Fruit fly (Drosophila melanogaster) whole organism, embryonic: ENCODE measurements around the gene TMEM216.

Source experiments
- Atf6 ChIP-seq: fragments of 200-800 bp; sonication (Bioruptor generic); IDR thresholded peaks from 2 replicates; pipeline ENCODE4 v1.3.6; 2022; ENCODE audit warnings: missing biosample characterization, missing genetic modification characterization
- CG10147 ChIP-seq: fragments of 200-800 bp; sonication (Bioruptor generic); optimal IDR thresholded peaks from 2 replicates; lab custom pipeline; 2019; ENCODE audit warnings: missing biosample characterization, mild to moderate bottlenecking, missing genetic modification characterization, moderate library complexity
- CG11723 ChIP-seq: fragments of 200-800 bp; sonication (Bioruptor generic); optimal IDR thresholded peaks from 2 replicates; lab custom pipeline; 2017; ENCODE audit warnings: missing biosample characterization, mild to moderate bottlenecking, missing genetic modification characterization
- CG13296 ChIP-seq: fragments of 200-800 bp; sonication (Bioruptor generic); optimal IDR thresholded peaks from 3 replicates; lab custom pipeline; 2018; ENCODE audit warnings: missing biosample characterization, mild to moderate bottlenecking, missing genetic modification characterization
- CG15601 ChIP-seq: fragments of 200-800 bp; sonication (Bioruptor generic); optimal IDR thresholded peaks from 3 replicates; lab custom pipeline; 2019; ENCODE audit warnings: missing biosample characterization, mild to moderate bottlenecking, missing genetic modification characterization, moderate library complexity
- CG17186 ChIP-seq: fragments of 200-800 bp; sonication (Bioruptor generic); optimal IDR thresholded peaks from 3 replicates; lab custom pipeline; 2017; ENCODE audit warnings: missing biosample characterization, missing genetic modification reagents, missing genetic modification characterization
- CG17912 ChIP-seq: fragments of 200-800 bp; sonication (Bioruptor generic); optimal IDR thresholded peaks from 2 replicates; lab custom pipeline; 2018; ENCODE audit warnings: missing biosample characterization, mild to moderate bottlenecking, missing genetic modification characterization
- CG1832 ChIP-seq: fragments of 200-800 bp; sonication (Bioruptor generic); optimal IDR thresholded peaks from 2 replicates; lab custom pipeline; 2017; ENCODE audit warnings: missing biosample characterization, mild to moderate bottlenecking, missing genetic modification characterization, inconsistent platforms
- CG30020 ChIP-seq: fragments of 200-800 bp; optimal IDR thresholded peaks from 2 replicates; lab custom pipeline; 2019; ENCODE audit warnings: missing biosample characterization, mild to moderate bottlenecking, missing genetic modification characterization, moderate library complexity
- CG3163 ChIP-seq: fragments of 200-800 bp; sonication (Bioruptor generic); optimal IDR thresholded peaks from 3 replicates; lab custom pipeline; 2016; ENCODE audit warnings: missing biosample characterization, missing genetic modification characterization
- CG34376 ChIP-seq: fragments of 200-800 bp; sonication (Bioruptor generic); optimal IDR thresholded peaks from 2 replicates; lab custom pipeline; 2018; ENCODE audit warnings: missing biosample characterization, mild to moderate bottlenecking, missing genetic modification characterization
- CG6254 ChIP-seq: fragments of 200-800 bp; sonication (Bioruptor generic); optimal IDR thresholded peaks from 3 replicates; lab custom pipeline; 2017; ENCODE audit warnings: mild to moderate bottlenecking, missing biosample characterization, missing genetic modification reagents, missing genetic modification characterization
- CG6654 ChIP-seq: fragments of 200-800 bp; sonication (Bioruptor generic); optimal IDR thresholded peaks from 2 replicates; lab custom pipeline; 2017; ENCODE audit warnings: missing biosample characterization, mild to moderate bottlenecking, missing genetic modification characterization
- CG6689 ChIP-seq: fragments of 200-800 bp; sonication (Bioruptor generic); IDR thresholded peaks from 2 replicates; pipeline ENCODE4 v1.3.6; 2022; ENCODE audit warnings: missing biosample characterization, missing genetic modification characterization
- CG6791 ChIP-seq: fragments of 200-800 bp; sonication (Bioruptor generic); IDR thresholded peaks from 3 replicates; pipeline ENCODE4 v1.3.6; 2022; ENCODE audit warnings: missing biosample characterization, missing genetic modification characterization; ENCODE audit not compliant: partially characterized antibody
- Elba2 ChIP-seq: fragments of 200-800 bp; sonication (Bioruptor generic); optimal IDR thresholded peaks from 3 replicates; lab custom pipeline; 2016; ENCODE audit warnings: missing biosample characterization, missing genetic modification characterization
- Gug ChIP-seq: fragments of 200-800 bp; sonication (Bioruptor generic); IDR thresholded peaks from 4 replicates; pipeline ENCODE4 v1.3.6; 2022; ENCODE audit warnings: missing biosample characterization, missing genetic modification characterization
- HmgD ChIP-seq: fragments of 200-800 bp; sonication (Bioruptor generic); optimal IDR thresholded peaks from 3 replicates; lab custom pipeline; 2016; ENCODE audit warnings: missing biosample characterization, missing genetic modification characterization
- Kr ChIP-seq: fragments of 200-800 bp; sonication (Bioruptor generic); optimal IDR thresholded peaks from 2 replicates; lab custom pipeline; 2017; ENCODE audit warnings: missing biosample characterization, mild to moderate bottlenecking, missing genetic modification characterization
- Lpt ChIP-seq: fragments of >200 bp; optimal IDR thresholded peaks from 2 replicates; lab custom pipeline; 2018; ENCODE audit warnings: missing biosample characterization, missing genetic modification characterization
- MESR4 ChIP-seq: fragments of 200-800 bp; sonication (Bioruptor generic); optimal IDR thresholded peaks from 2 replicates; lab custom pipeline; 2018; ENCODE audit warnings: missing biosample characterization, mild to moderate bottlenecking, missing genetic modification characterization, moderate library complexity
- NFAT ChIP-seq: fragments of 200-800 bp; sonication (Bioruptor generic); IDR thresholded peaks from 2 replicates; pipeline ENCODE4 v1.3.6; 2022; ENCODE audit warnings: missing biosample characterization, missing genetic modification characterization
- Oaz ChIP-seq: fragments of 200-800 bp; sonication (Bioruptor generic); IDR thresholded peaks from 2 replicates; pipeline ENCODE4 v1.3.6; 2022; ENCODE audit warnings: missing biosample characterization, missing genetic modification characterization
- Pdp1 ChIP-seq, 2 experiments: fragments of 200-800 bp; sonication (Bioruptor generic); optimal IDR thresholded peaks; 3 replicates each; lab custom pipeline; 2016; ENCODE audit warnings: missing biosample characterization in 2 of 2, missing genetic modification characterization in 2 of 2, mild to moderate bottlenecking in 1 of 2, moderate library complexity in 1 of 2
- Sry-β ChIP-seq: fragments of 200-800 bp; sonication (Bioruptor generic); optimal IDR thresholded peaks from 2 replicates; lab custom pipeline; 2018; ENCODE audit warnings: missing biosample characterization, mild to moderate bottlenecking, missing genetic modification characterization, moderate library complexity
- ac ChIP-seq: fragments of 200-800 bp; sonication (Bioruptor generic); optimal IDR thresholded peaks from 3 replicates; lab custom pipeline; 2017; ENCODE audit warnings: missing biosample characterization, mild to moderate bottlenecking, missing genetic modification characterization
- bigmax ChIP-seq: fragments of 200-800 bp; sonication (Bioruptor generic); optimal IDR thresholded peaks from 2 replicates; lab custom pipeline; 2018; ENCODE audit warnings: missing biosample characterization, mild to moderate bottlenecking, missing genetic modification characterization
- cas ChIP-seq: fragments of 200-800 bp; sonication (Bioruptor generic); IDR thresholded peaks from 2 replicates; pipeline ENCODE4 v1.3.6; 2022; ENCODE audit warnings: missing biosample characterization, missing genetic modification characterization
- caup ChIP-seq: fragments of 200-800 bp; sonication (Bioruptor generic); optimal IDR thresholded peaks from 3 replicates; lab custom pipeline; 2017; ENCODE audit warnings: missing biosample characterization, mild to moderate bottlenecking, missing genetic modification characterization, moderate library complexity; ENCODE audit not compliant: severe bottlenecking
- ci ChIP-seq: fragments of 200-800 bp; sonication (Bioruptor generic); IDR thresholded peaks from 3 replicates; pipeline ENCODE4 v1.3.6; 2022; ENCODE audit warnings: missing biosample characterization, missing genetic modification characterization
- corto ChIP-seq: fragments of 200-800 bp; sonication (Bioruptor generic); optimal IDR thresholded peaks from 2 replicates; lab custom pipeline; 2016; ENCODE audit warnings: missing biosample characterization, mild to moderate bottlenecking, missing genetic modification characterization, moderate library complexity
- da ChIP-seq: fragments of 200-800 bp; sonication (Bioruptor generic); optimal IDR thresholded peaks from 2 replicates; lab custom pipeline; 2016; ENCODE audit warnings: missing biosample characterization, missing genetic modification characterization
- eve ChIP-seq, 2 experiments: fragments of >200 bp; optimal IDR thresholded peaks; 2 replicates each; lab custom pipeline; 2017; ENCODE audit warnings: missing biosample characterization in 2 of 2, missing genetic modification characterization in 2 of 2
- fd3F ChIP-seq: fragments of 200-800 bp; sonication (Bioruptor generic); optimal IDR thresholded peaks from 2 replicates; lab custom pipeline; 2018; ENCODE audit warnings: missing biosample characterization, mild to moderate bottlenecking, missing genetic modification characterization, moderate library complexity
- gce ChIP-seq: fragments of 200-800 bp; sonication (Bioruptor generic); IDR thresholded peaks from 3 replicates; pipeline ENCODE4 v1.3.6; 2022; ENCODE audit warnings: missing biosample characterization, missing genetic modification characterization
- gcm ChIP-seq: fragments of 200-800 bp; sonication (Bioruptor generic); optimal IDR thresholded peaks from 2 replicates; lab custom pipeline; 2019; ENCODE audit warnings: missing biosample characterization, mild to moderate bottlenecking, missing genetic modification characterization, moderate library complexity
- gro ChIP-seq: fragments of 200-800 bp; sonication (Bioruptor generic); optimal IDR thresholded peaks from 2 replicates; lab custom pipeline; 2016; ENCODE audit warnings: missing biosample characterization, missing genetic modification characterization
- gt ChIP-seq: fragments of 200-800 bp; sonication (Bioruptor generic); IDR thresholded peaks from 2 replicates; pipeline ENCODE4 v1.3.6; 2022; ENCODE audit warnings: missing biosample characterization, missing genetic modification characterization
- kay ChIP-seq: fragments of 200-800 bp; sonication (Bioruptor generic); optimal IDR thresholded peaks from 2 replicates; lab custom pipeline; 2016; ENCODE audit warnings: missing biosample characterization, missing genetic modification characterization
- lov ChIP-seq, 2 experiments: fragments of 200-800 bp in 1 of 2; fragments of >200 bp in 1 of 2; sonication (Bioruptor generic) in 1 of 2; IDR thresholded peaks in 1 of 2; optimal IDR thresholded peaks in 1 of 2; 2 replicates in 1 of 2; 3 replicates in 1 of 2; pipeline versions ENCODE4 v1.3.6 to Lab custom; 2017 to 2022; ENCODE audit warnings: missing biosample characterization in 1 of 2, missing genetic modification characterization in 1 of 2
- nerfin-1 ChIP-seq: fragments of 200-800 bp; sonication (Bioruptor generic); optimal IDR thresholded peaks from 3 replicates; lab custom pipeline; 2019; ENCODE audit warnings: missing biosample characterization, mild to moderate bottlenecking, missing genetic modification characterization, moderate library complexity
- nmo ChIP-seq: fragments of 200-800 bp; sonication (Bioruptor generic); optimal IDR thresholded peaks from 2 replicates; lab custom pipeline; 2018; ENCODE audit warnings: missing biosample characterization, mild to moderate bottlenecking, missing genetic modification characterization, moderate library complexity
- run ChIP-seq: fragments of 200-800 bp; sonication (Bioruptor generic); optimal IDR thresholded peaks from 3 replicates; lab custom pipeline; 2018; ENCODE audit warnings: missing biosample characterization, mild to moderate bottlenecking, missing genetic modification characterization
- schlank ChIP-seq: fragments of 200-800 bp; sonication (Bioruptor generic); optimal IDR thresholded peaks from 2 replicates; lab custom pipeline; 2018; ENCODE audit warnings: missing biosample characterization, mild to moderate bottlenecking, missing genetic modification characterization
- sens-2 ChIP-seq: fragments of 200-800 bp; sonication (Bioruptor generic); IDR thresholded peaks from 2 replicates; pipeline ENCODE4 v1.3.6; 2022; ENCODE audit warnings: missing biosample characterization, missing genetic modification characterization
- so ChIP-seq: fragments of 200-800 bp; sonication (Bioruptor generic); IDR thresholded peaks from 3 replicates; pipeline ENCODE4 v1.3.6; 2022; ENCODE audit warnings: missing biosample characterization, missing genetic modification characterization
- sr ChIP-seq: fragments of 200-800 bp; sonication (Bioruptor generic); IDR thresholded peaks from 3 replicates; pipeline ENCODE4 v1.3.6; 2022; ENCODE audit warnings: missing biosample characterization, missing genetic modification characterization
- tx ChIP-seq: fragments of 200-800 bp; sonication (Bioruptor generic); optimal IDR thresholded peaks from 2 replicates; lab custom pipeline; 2016; ENCODE audit warnings: missing biosample characterization, missing genetic modification characterization
- unpg ChIP-seq: fragments of 200-800 bp; sonication (Bioruptor generic); optimal IDR thresholded peaks from 3 replicates; lab custom pipeline; 2018; ENCODE audit warnings: missing biosample characterization, mild to moderate bottlenecking, missing genetic modification characterization, moderate library complexity

The TMEM216 gene

DNA sequence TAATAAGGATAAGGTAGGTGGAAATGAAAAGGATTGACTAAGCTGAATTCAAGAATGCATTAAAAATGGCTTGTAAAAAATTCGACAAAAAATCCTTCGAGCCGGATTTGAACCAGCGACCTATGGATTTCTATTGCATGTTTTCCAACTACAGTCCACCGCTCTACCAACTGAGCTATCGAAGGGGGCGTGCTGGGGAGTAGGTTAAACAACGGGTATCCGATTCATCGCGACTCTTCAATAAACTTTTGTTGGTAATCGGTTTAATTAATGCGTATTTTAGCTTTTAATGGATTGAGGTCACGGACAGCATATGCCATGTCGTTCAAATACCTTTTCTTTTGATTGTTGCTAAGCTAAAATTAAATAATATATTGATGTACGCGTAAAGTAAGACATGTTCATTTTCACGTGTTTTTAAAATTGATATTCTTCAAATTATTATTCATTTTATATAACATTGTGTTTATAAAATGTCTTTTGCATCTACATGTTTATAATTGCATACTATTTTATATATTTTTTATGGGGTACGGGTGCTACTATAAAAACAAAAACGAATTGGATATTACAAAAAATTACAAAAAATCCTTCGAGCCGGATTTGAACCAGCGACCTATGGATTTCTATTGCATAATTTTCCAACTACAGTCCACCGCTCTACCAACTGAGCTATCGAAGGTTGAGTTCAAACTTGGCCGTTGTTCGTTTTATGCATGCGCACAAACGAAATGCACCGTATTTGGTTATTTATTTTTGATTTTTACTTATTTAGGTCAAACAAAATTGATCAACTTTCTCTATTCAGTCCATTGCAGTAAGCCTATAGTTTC, 47.8 kb upstream of the TMEM216 start (continued):
- TF ChIP-seq CG30020 = no peak
- TF ChIP-seq corto (GFP tag; lab: Kevin White, UChicago) = no peak
- TF ChIP-seq ac (GFP tag; lab: Kevin White, UChicago) = no peak
- TF ChIP-seq gro (GFP tag; lab: Kevin White, UChicago) = peak; percentile 17
- TF ChIP-seq CG1832 (GFP tag; lab: Kevin White, UChicago) = no peak
- TF ChIP-seq CG15601 (tag; lab: Kevin White, UChicago) = no peak
- TF ChIP-seq so (GFP tag; lab: Robert Waterston, UW) = no peak
- TF ChIP-seq CG6254 = no peak
- no peak for TF ChIP-seq lov (optimal IDR thresholded peaks at IDR 0.05; lab: Kevin White, UChicago)
- no peak for TF ChIP-seq lov (GFP tag; IDR thresholded peaks at IDR 0.05; lab: Robert Waterston, UW)
- no peak for TF ChIP-seq MESR4 (GFP tag; lab: Kevin White, UChicago)
- TF ChIP-seq CG6689 (GFP tag; lab: Robert Waterston, UW) = no peak
- TF ChIP-seq tx (GFP tag; lab: Kevin White, UChicago) = no peak
- no peak for TF ChIP-seq CG13296 (GFP tag; lab: Kevin White, UChicago)
- no peak for TF ChIP-seq Lpt
- TF ChIP-seq CG17186 (GFP tag; lab: Kevin White, UChicago) = no peak
- TF ChIP-seq gce (GFP tag; lab: Robert Waterston, UW) = no peak
- no peak for TF ChIP-seq kay
- no peak for TF ChIP-seq cas (GFP tag; lab: Robert Waterston, UW)
- no peak for TF ChIP-seq sens-2 (GFP tag; lab: Robert Waterston, UW)
- no peak for TF ChIP-seq CG3163 (GFP tag; lab: Kevin White, UChicago)
- TF ChIP-seq ci (GFP tag; lab: Robert Waterston, UW) = no peak
- no peak for TF ChIP-seq CG17912
- no peak for TF ChIP-seq fd3F (GFP tag; lab: Kevin White, UChicago)
- TF ChIP-seq Oaz (GFP tag; lab: Robert Waterston, UW) = no peak
- TF ChIP-seq caup (GFP tag; lab: Kevin White, UChicago) = no peak
- no peak for TF ChIP-seq CG11723 (GFP tag; lab: Kevin White, UChicago)
- TF ChIP-seq bigmax (GFP tag; lab: Kevin White, UChicago) = no peak
- TF ChIP-seq gt (GFP tag; lab: Robert Waterston, UW) = no peak
- TF ChIP-seq run (tag; lab: Kevin White, UChicago) = no peak
- TF ChIP-seq gcm (GFP tag; lab: Kevin White, UChicago) = no peak
- TF ChIP-seq sr (GFP tag; lab: Robert Waterston, UW) = no peak
- no peak for TF ChIP-seq nerfin-1 (tag; lab: Kevin White, UChicago)
- peak in 1 of 2 experiments; percentile 96 for TF ChIP-seq Pdp1 (GFP tag; optimal IDR thresholded peaks at IDR 0.05; lab: Kevin White, UChicago)
- TF ChIP-seq nmo (GFP tag; lab: Kevin White, UChicago) = no peak
- TF ChIP-seq CG10147 (GFP tag; lab: Kevin White, UChicago) = no peak
- TF ChIP-seq Sry-β (GFP tag; lab: Kevin White, UChicago) = no peak
- TF ChIP-seq Atf6 (GFP tag; lab: Robert Waterston, UW) = no peak
- TF ChIP-seq Gug = no peak
- TF ChIP-seq eve (GFP tag; optimal IDR thresholded peaks at IDR 0.05; lab: Kevin White, UChicago) = no peak
- no peak for TF ChIP-seq CG6654 (GFP tag; lab: Kevin White, UChicago)
- TF ChIP-seq CG6791 (GFP tag; lab: Robert Waterston, UW) = peak; percentile 95
- no peak for TF ChIP-seq Elba2 (GFP tag; lab: Kevin White, UChicago)
- TF ChIP-seq schlank (tag; lab: Kevin White, UChicago) = no peak
- TF ChIP-seq HmgD (GFP tag; lab: Kevin White, UChicago) = no peak
- peak; percentile 72 for TF ChIP-seq CG34376
- no peak for TF ChIP-seq da (GFP tag; lab: Kevin White, UChicago)
- TF ChIP-seq Kr (GFP tag; lab: Kevin White, UChicago) = no peak
- no peak for TF ChIP-seq unpg (GFP tag; lab: Kevin White, UChicago)
- no peak for TF ChIP-seq NFAT (GFP tag; lab: Robert Waterston, UW)
